Fruit fly (Drosophila melanogaster): ENCODE results near the gene CG15465.

Gene CG15465

DNA sequence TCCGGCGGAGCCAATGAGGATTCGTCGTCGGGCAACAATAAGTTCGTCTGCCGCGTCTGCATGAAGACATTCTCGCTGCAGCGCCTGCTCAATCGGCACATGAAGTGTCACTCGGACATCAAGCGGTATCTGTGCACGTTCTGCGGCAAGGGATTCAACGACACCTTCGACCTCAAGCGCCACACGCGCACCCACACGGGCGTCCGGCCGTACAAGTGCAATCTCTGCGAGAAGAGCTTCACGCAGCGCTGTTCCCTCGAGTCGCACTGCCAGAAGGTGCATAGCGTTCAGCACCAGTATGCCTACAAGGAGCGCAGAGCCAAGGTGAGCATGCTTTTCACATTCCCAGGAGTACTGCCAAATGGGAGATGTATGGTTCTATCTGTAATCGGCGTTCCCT lies 17.1 kb upstream of the CG15465 start:
- TF ChIP-seq Hr39 (optimal IDR thresholded peaks at IDR 0.05) (peak; percentile 94), fd96Cb (tag; optimal IDR thresholded peaks at IDR 0.05) (no peak)

DNA sequence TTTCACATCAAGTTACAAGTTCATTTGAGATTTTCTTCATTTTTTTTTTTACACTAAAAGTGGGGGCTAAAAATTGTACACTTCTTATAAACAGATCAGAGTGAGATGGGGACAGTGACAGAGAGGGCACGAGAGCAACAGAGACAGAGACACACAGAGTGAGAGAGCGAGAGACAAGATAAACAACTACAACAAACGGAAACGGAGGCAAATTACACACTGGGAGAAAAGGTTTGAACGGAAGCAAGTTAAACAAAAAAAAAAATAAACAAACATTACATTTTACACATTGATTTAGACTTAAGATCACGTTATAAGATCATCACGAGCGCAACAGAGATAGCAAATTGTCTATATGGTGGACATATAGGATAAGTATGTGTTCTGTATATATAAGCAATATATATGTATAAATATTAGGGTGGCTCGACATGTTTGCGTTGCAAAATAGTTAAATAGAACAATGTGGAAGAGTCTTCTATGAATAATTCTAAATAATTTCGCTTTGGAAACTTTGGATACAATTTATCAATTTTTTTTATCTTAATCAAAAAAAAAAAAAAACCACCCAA lies 9.6 kb upstream of the CG15465 start:
- TF ChIP-seq Xrp1 (GFP tag; IDR thresholded peaks at IDR 0.05) (no peak), Bteb2 (GFP tag; optimal IDR thresholded peaks at IDR 0.05) (no peak), bab2 (GFP tag; optimal IDR thresholded peaks at IDR 0.05) (no peak), Elba2 (GFP tag; optimal IDR thresholded peaks at IDR 0.05) (no peak), CG13624 (GFP tag; optimal IDR thresholded peaks at IDR 0.05) (no peak), CG1602 (GFP tag; optimal IDR thresholded peaks at IDR 0.05) (no peak), CG6175 (GFP tag; IDR thresholded peaks at IDR 0.05) (no peak), row (GFP tag; IDR thresholded peaks at IDR 0.05) (peak; percentile 7; the same call in 1 of the 3 replicates), gem (tag; optimal IDR thresholded peaks at IDR 0.05) (peak; percentile 24), CG10431 (GFP tag; optimal IDR thresholded peaks at IDR 0.05) (no peak), prd (optimal IDR thresholded peaks at IDR 0.05) (no peak), prd (GFP tag; IDR thresholded peaks at IDR 0.05) (no peak), CG3407 (GFP tag; optimal IDR thresholded peaks at IDR 0.05) (no peak), ab (GFP tag; optimal IDR thresholded peaks at IDR 0.05) (no peak), CG1832 (GFP tag; optimal IDR thresholded peaks at IDR 0.05) (peak; percentile 61), zf30C (GFP tag; optimal IDR thresholded peaks at IDR 0.05) (peak; percentile 79), pan (optimal IDR thresholded peaks at IDR 0.05) (no peak), pan (GFP tag; optimal IDR thresholded peaks at IDR 0.05 in 1 of 2, IDR thresholded peaks at IDR 0.05 in 1 of 2) (no peak), jing (GFP tag; optimal IDR thresholded peaks at IDR 0.05) (no peak), bsh (GFP tag; optimal IDR thresholded peaks at IDR 0.05) (peak in 1 of 2 experiments; percentile 4), maf-S (GFP tag; optimal IDR thresholded peaks at IDR 0.05) (no peak), slbo (GFP tag; IDR thresholded peaks at IDR 0.05) (peak; percentile 5; the same call in 1 of the 2 replicates), CG4328 (GFP tag; optimal IDR thresholded peaks at IDR 0.05) (no peak), CG2875 (GFP tag; optimal IDR thresholded peaks at IDR 0.05) (no peak), sens (GFP tag) (peak; percentile 72), Aef1 (GFP tag; IDR thresholded peaks at IDR 0.05) (peak; percentile 46; the same call in 2 of the 3 replicates), ase (GFP tag; IDR thresholded peaks at IDR 0.05) (no peak), cato (GFP tag; optimal IDR thresholded peaks at IDR 0.05; ENCODE audit: borderline replicate concordance) (no peak), gt (GFP tag; IDR thresholded peaks at IDR 0.05) (no peak), Dbx (GFP tag; IDR thresholded peaks at IDR 0.05) (no peak), hth (optimal IDR thresholded peaks at IDR 0.05) (no peak), Hey (tag; optimal IDR thresholded peaks at IDR 0.05) (no peak), CG13123 (GFP tag; optimal IDR thresholded peaks at IDR 0.05) (no peak), wek (GFP tag; optimal IDR thresholded peaks at IDR 0.05) (no peak), NC2α (GFP tag; optimal IDR thresholded peaks at IDR 0.05) (no peak), knrl (GFP tag; IDR thresholded peaks at IDR 0.05; ENCODE audit: partially characterized antibody) (no peak), Blimp-1 (GFP tag; optimal IDR thresholded peaks at IDR 0.05) (no peak), pros (GFP tag; optimal IDR thresholded peaks at IDR 0.05) (no peak), CG17186 (GFP tag; optimal IDR thresholded peaks at IDR 0.05) (no peak), CG16779 (GFP tag; IDR thresholded peaks at IDR 0.05) (no peak), CG7372 (GFP tag; IDR thresholded peaks at IDR 0.05) (no peak), CG1529 (GFP tag; optimal IDR thresholded peaks at IDR 0.05) (no peak), ara (GFP tag; IDR thresholded peaks at IDR 0.05) (no peak), dysf (GFP tag; IDR thresholded peaks at IDR 0.05) (no peak), sob (GFP tag; IDR thresholded peaks at IDR 0.05) (0 out of 2 replicates have a peak, but pooled peaks have one; percentile 13), her (GFP tag; optimal IDR thresholded peaks at IDR 0.05) (no peak), CG1024 (GFP tag; IDR thresholded peaks at IDR 0.05) (no peak), bbx (GFP tag; IDR thresholded peaks at IDR 0.05; ENCODE audit: partially characterized antibody) (no peak), vvl (GFP tag; IDR thresholded peaks at IDR 0.05) (peak; percentile 54; the same call in 1 of the 2 replicates)
